Worm (Caenorhabditis elegans): ENCODE results near the gene srj-14.

srj-14 gene

DNA sequence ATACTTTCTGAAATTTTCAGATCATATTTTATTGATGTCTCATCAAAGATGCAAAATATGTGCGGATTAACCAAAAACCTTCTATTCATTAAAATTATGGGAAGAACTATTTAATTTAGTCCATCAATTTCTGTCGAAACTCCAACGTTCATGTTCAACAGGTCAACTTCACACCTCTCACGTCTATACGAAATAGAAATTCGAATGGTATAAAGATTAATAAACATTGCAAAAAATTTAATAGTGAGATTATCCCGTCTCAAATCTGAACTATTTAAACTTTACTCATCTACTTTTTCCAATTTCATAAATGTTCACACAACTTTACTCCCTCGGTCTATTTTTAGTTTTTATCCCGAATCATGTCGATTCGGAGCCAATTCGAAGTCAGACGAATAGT, 40.1 kb downstream of the srj-14 start, which contains the start of gene R13D7.2:
R13D7.2 (plus strand) TSS at position 301 of the 400 bp plus-strand sequence.
- TF ChIP-seq ztf-28 (GFP tag; IDR thresholded peaks at IDR 0.05) (no peak), lin-40 (tag; optimal IDR thresholded peaks at IDR 0.05) (no peak), lin-54 (GFP tag; optimal IDR thresholded peaks at IDR 0.05) (no peak), B0035.1 (tag; optimal IDR thresholded peaks at IDR 0.05) (no peak), madf-10 (tag; optimal IDR thresholded peaks at IDR 0.05) (no peak), ama-1 (optimal IDR thresholded peaks at IDR 0.05) (no peak), ama-1 (GFP tag; optimal IDR thresholded peaks at IDR 0.05) (no peak), dox-1 (GFP tag; IDR thresholded peaks at IDR 0.05) (no peak), ztf-3 (GFP tag; optimal IDR thresholded peaks at IDR 0.05) (no peak)

DNA sequence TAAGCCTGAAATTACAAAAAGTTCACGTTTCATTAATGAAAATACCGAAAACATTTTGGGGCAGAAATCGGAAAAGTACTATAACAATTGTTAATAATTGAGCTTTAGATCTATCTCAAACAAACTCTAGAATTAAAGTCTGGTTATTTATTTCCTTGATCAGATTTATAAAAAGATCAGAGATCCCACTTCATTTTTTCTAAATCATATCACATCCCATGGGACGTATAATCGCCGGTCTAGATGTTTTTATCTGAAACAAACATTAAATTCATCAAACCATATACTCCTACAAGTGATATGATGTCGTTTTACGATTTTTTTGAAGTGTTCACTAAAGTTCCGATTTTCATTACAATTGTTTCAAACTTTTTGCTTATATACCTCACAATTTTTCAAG, 42.2 kb downstream of the srj-14 start, which contains the start of gene str-41:
str-41 (plus strand) TSS at position 301 of the 400 bp plus-strand sequence.
- no peak for TF ChIP-seq chd-7 (tag; optimal IDR thresholded peaks at IDR 0.05)
- TF ChIP-seq ceh-91 (GFP tag; IDR thresholded peaks at IDR 0.05): no peak
- TF ChIP-seq K11D2.4 (GFP tag; IDR thresholded peaks at IDR 0.05): no peak
- TF ChIP-seq ZK185.1 (tag; optimal IDR thresholded peaks at IDR 0.05; ENCODE audit: poor library complexity, severe bottlenecking): no peak

DNA sequence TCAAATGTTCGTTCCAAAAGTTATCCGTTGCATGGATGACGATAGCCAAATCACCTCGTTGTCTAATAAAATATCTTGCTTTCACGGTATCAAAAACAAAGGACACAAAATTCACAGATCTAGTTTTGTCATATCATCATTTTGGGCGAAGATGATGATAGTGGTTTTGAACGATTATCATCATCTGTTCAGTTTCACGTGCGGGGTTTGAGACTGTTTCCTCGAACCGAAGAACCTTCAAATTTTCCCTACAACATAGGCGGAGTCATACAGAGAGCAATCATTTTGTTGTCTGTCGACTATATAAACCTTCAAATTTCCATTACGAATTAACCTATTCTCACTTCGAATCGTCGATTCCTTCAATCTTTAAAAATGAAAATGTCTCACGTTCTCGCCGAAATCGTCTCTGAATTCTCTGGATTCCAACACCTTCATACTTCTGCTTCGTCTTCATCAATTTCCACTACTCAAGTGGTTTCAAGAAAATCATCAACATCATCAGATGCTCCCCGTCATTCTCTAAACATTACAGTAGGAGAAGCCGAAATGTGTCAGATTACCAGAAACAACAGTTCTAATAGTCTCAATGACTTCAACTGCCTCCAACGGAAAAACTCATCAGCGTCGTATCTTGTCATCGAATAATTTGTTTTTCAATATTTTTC, 43.7 kb downstream of the srj-14 start, which contains the start of gene F18E3.11:
F18E3.11 (plus strand) TSS at position 376 of the 668 bp plus-strand sequence.
- TF ChIP-seq ama-1 (optimal IDR thresholded peaks at IDR 0.05): peak; percentile 97
- no peak for TF ChIP-seq ama-1 (GFP tag; optimal IDR thresholded peaks at IDR 0.05)
- 0 out of 2 replicates have a peak, but pooled peaks have one; percentile 15 for TF ChIP-seq C06A6.2 (GFP tag; conservative IDR thresholded peaks at IDR 0.05)
- peak; percentile 48 for TF ChIP-seq lin-40 (tag; optimal IDR thresholded peaks at IDR 0.05)
- TF ChIP-seq ztf-26 (tag; optimal IDR thresholded peaks at IDR 0.05): peak; percentile 57
- TF ChIP-seq sptf-2 (GFP tag; optimal IDR thresholded peaks at IDR 0.05): no peak

DNA sequence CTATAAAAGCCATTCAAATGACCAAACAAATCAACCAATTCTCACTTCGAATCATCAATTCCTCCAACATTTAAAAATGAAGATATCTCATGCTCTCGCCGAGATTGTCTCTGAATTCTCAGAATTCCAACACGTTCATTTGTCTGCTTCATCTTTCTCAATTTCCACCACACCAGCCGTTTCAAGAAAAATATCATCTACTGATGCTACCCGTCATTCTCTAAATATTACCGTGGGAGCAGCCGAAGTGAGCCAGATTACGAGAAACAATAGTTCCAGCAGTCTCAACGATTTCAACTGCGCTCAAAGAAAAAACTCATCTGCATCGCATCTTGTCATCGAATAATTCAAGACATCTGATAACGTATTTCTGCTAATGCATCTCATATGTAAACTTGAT, 45.4 kb downstream of the srj-14 start, which contains the start of gene F18E3.12:
F18E3.12 (plus strand) TSS at position 77 of the 400 bp plus-strand sequence.
- TF ChIP-seq ama-1 (optimal IDR thresholded peaks at IDR 0.05) (peak; percentile 94), ama-1 (GFP tag; optimal IDR thresholded peaks at IDR 0.05) (no peak), ztf-22 (GFP tag; optimal IDR thresholded peaks at IDR 0.05) (no peak)

DNA sequence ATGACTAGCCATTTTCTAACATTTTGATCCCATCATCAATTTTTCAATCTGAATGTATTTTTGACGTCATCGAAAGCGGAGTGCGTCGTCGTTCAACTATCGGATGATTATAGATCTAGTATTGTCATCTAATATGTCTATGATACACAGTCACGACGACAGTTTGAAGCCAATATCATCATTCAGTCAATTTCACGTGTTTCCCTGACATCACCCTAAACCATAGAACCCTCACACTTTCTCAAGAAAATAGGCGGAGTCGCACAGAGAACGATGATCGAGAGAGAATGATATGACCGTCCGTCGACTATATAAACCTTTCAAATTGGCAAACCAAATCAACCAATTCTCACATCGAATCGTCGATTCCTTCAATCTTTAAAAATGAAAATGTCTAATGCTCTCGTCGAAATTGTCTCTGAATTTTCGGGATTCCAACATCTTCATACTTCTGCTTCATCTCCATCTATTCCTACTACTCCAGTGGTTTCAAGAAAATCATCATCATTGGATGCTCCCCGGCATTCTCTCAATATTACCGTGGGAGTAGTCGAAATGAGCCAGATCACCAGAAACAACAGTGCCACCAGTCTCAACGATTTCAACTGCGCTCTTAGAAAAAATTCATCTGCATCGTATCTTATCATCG, 46.4 kb downstream of the srj-14 start, which contains the start of gene F18E3.13:
F18E3.13 (plus strand) TSS at position 385 of the 649 bp plus-strand sequence.
- no peak for TF ChIP-seq F33H1.4 (GFP tag; IDR thresholded peaks at IDR 0.05)
- no peak for TF ChIP-seq ztf-22 (GFP tag; optimal IDR thresholded peaks at IDR 0.05)
- no peak for TF ChIP-seq cebp-1 (GFP tag; IDR thresholded peaks at IDR 0.05)
- TF ChIP-seq cebp-1 (tag; optimal IDR thresholded peaks at IDR 0.05): no peak
- TF ChIP-seq T26A5.8 (tag; optimal IDR thresholded peaks at IDR 0.05): no peak
- no peak for TF ChIP-seq ztf-3 (GFP tag; optimal IDR thresholded peaks at IDR 0.05)
- no peak for TF ChIP-seq B0019.2 (GFP tag; conservative IDR thresholded peaks at IDR 0.05)
- TF ChIP-seq gei-17 (GFP tag; optimal IDR thresholded peaks at IDR 0.05): no peak
- TF ChIP-seq dpff-1 (tag; optimal IDR thresholded peaks at IDR 0.05): no peak
- TF ChIP-seq madf-6 (GFP tag; IDR thresholded peaks at IDR 0.05): no peak
- TF ChIP-seq ekl-4 (GFP tag; IDR thresholded peaks at IDR 0.05): no peak
- no peak for TF ChIP-seq xnd-1 (tag; optimal IDR thresholded peaks at IDR 0.05)
- TF ChIP-seq lin-40 (tag; optimal IDR thresholded peaks at IDR 0.05): peak; percentile 35
- no peak for TF ChIP-seq nhr-179 (tag; optimal IDR thresholded peaks at IDR 0.05)
- TF ChIP-seq rpc-1 (optimal IDR thresholded peaks at IDR 0.05): no peak
- TF ChIP-seq rpc-1 (tag; optimal IDR thresholded peaks at IDR 0.05): no peak
- TF ChIP-seq Y79H2A.3 (GFP tag; conservative IDR thresholded peaks at IDR 0.05): no peak
- TF ChIP-seq mes-4 (tag; optimal IDR thresholded peaks at IDR 0.05): no peak
- 0 out of 2 replicates have a peak, but pooled peaks have one; percentile 27 for TF ChIP-seq lin-26 (GFP tag; IDR thresholded peaks at IDR 0.05)
- peak; percentile 79 for TF ChIP-seq ztf-26 (tag; optimal IDR thresholded peaks at IDR 0.05)
- TF ChIP-seq lag-1 (GFP tag; IDR thresholded peaks at IDR 0.05): no peak
- TF ChIP-seq rcor-1 (GFP tag; IDR thresholded peaks at IDR 0.05): no peak
- TF ChIP-seq egl-18 (GFP tag; IDR thresholded peaks at IDR 0.05): no peak
- peak; percentile 69 for TF ChIP-seq atf-7 (tag; optimal IDR thresholded peaks at IDR 0.05)
- no peak for TF ChIP-seq lir-1 (GFP tag; conservative IDR thresholded peaks at IDR 0.05)
- no peak for TF ChIP-seq F49E8.2 (tag; optimal IDR thresholded peaks at IDR 0.05; ENCODE audit: insufficient read depth)
- TF ChIP-seq nfyb-1 (GFP tag; IDR thresholded peaks at IDR 0.05): peak; percentile 74

Measured in whole organism, young adult.